Fruit fly (Drosophila melanogaster) whole organism, embryonic: ENCODE results near the gene fz.

Experiments used
- BEAF-32 ChIP-seq: fragments of 200-800 bp; sonication (Bioruptor generic); optimal IDR thresholded peaks from 3 replicates; lab custom pipeline; 2017; ENCODE audit warnings: missing biosample characterization, missing genetic modification characterization, mild to moderate bottlenecking, moderate library complexity, missing genetic modification reagents
- BtbVII ChIP-seq: fragments of 200-800 bp; sonication (Bioruptor generic); optimal IDR thresholded peaks from 3 replicates; lab custom pipeline; 2017; ENCODE audit warnings: missing biosample characterization, mild to moderate bottlenecking, missing genetic modification characterization
- C15 ChIP-seq: fragments of 200-800 bp; sonication (Bioruptor generic); IDR thresholded peaks from 3 replicates; pipeline ENCODE4 v1.3.6; 2022; ENCODE audit warnings: missing biosample characterization, missing genetic modification characterization
- CG11398 ChIP-seq: fragments of 200-800 bp; sonication (Bioruptor generic); optimal IDR thresholded peaks from 2 replicates; lab custom pipeline; 2016; ENCODE audit warnings: missing biosample characterization, missing genetic modification characterization
- CG13123 ChIP-seq: fragments of 200-800 bp; sonication (Bioruptor generic); optimal IDR thresholded peaks from 2 replicates; lab custom pipeline; 2016; ENCODE audit warnings: missing biosample characterization, missing genetic modification characterization
- CG13287 ChIP-seq: fragments of 200-800 bp; sonication (Bioruptor generic); IDR thresholded peaks from 2 replicates; pipeline ENCODE4 v1.3.6; 2022; ENCODE audit warnings: missing biosample characterization, missing genetic modification characterization; ENCODE audit not compliant: partially characterized antibody
- CG13894 ChIP-seq: fragments of 200-800 bp; sonication (Bioruptor generic); optimal IDR thresholded peaks from 3 replicates; lab custom pipeline; 2018; ENCODE audit warnings: missing biosample characterization, mild to moderate bottlenecking, missing genetic modification characterization, moderate library complexity
- CG1832 ChIP-seq: fragments of 200-800 bp; sonication (Bioruptor generic); optimal IDR thresholded peaks from 2 replicates; lab custom pipeline; 2017; ENCODE audit warnings: missing biosample characterization, mild to moderate bottlenecking, missing genetic modification characterization, inconsistent platforms
- CG18476 ChIP-seq: fragments of 200-800 bp; sonication (Bioruptor generic); optimal IDR thresholded peaks from 2 replicates; lab custom pipeline; 2016; ENCODE audit warnings: missing biosample characterization, mild to moderate bottlenecking, missing genetic modification characterization
- CG34376 ChIP-seq: fragments of 200-800 bp; sonication (Bioruptor generic); optimal IDR thresholded peaks from 2 replicates; lab custom pipeline; 2018; ENCODE audit warnings: missing biosample characterization, mild to moderate bottlenecking, missing genetic modification characterization
- CG4328 ChIP-seq: fragments of 200-800 bp; sonication (Bioruptor generic); optimal IDR thresholded peaks from 3 replicates; lab custom pipeline; 2017; ENCODE audit warnings: missing biosample characterization, missing genetic modification reagents, missing genetic modification characterization
- CG4360 ChIP-seq: fragments of 200-800 bp; sonication (Bioruptor generic); IDR thresholded peaks from 2 replicates; pipeline ENCODE4 v1.3.6; 2022; ENCODE audit warnings: missing biosample characterization, missing genetic modification characterization
- CG4404 ChIP-seq: fragments of 200-800 bp; sonication (Bioruptor generic); IDR thresholded peaks from 2 replicates; pipeline ENCODE4 v1.3.6; 2022; ENCODE audit warnings: missing biosample characterization, missing genetic modification characterization
- CG6765 ChIP-seq: fragments of 200-800 bp; sonication (Bioruptor generic); optimal IDR thresholded peaks from 3 replicates; lab custom pipeline; 2017; ENCODE audit warnings: missing biosample characterization, mild to moderate bottlenecking, missing genetic modification characterization
- CG8290 ChIP-seq, 3 experiments: fragments of 200-800 bp; sonication (Bioruptor generic); optimal IDR thresholded peaks; 2 replicates each; lab custom pipeline; 2016 to 2019; ENCODE audit warnings: missing biosample characterization in 3 of 3, missing genetic modification characterization in 3 of 3, mild to moderate bottlenecking in 2 of 3, moderate library complexity in 1 of 3
- CG8765 ChIP-seq: fragments of 200-800 bp; sonication (Bioruptor generic); IDR thresholded peaks from 2 replicates; pipeline ENCODE4 v1.3.6; 2022; ENCODE audit warnings: missing biosample characterization, missing genetic modification characterization
- CG9215 ChIP-seq: fragments of 200-800 bp; sonication (Bioruptor generic); IDR thresholded peaks from 2 replicates; pipeline ENCODE4 v1.3.6; 2022; ENCODE audit warnings: missing biosample characterization, missing genetic modification characterization
- Chrac-16 ChIP-seq: fragments of 200-800 bp; sonication (Bioruptor generic); optimal IDR thresholded peaks from 3 replicates; lab custom pipeline; 2016; ENCODE audit warnings: missing biosample characterization, missing genetic modification characterization
- D ChIP-seq, 2 experiments: fragments of 200-800 bp in 1 of 2; fragments of >200 bp in 1 of 2; sonication (Bioruptor generic) in 1 of 2; optimal IDR thresholded peaks; 2 replicates in 1 of 2; 3 replicates in 1 of 2; lab custom pipeline; 2017; ENCODE audit warnings: mild to moderate bottlenecking in 1 of 2, missing biosample characterization in 1 of 2, missing genetic modification characterization in 1 of 2, missing genetic modification reagents in 1 of 2
- Dip3 ChIP-seq: fragments of 200-800 bp; sonication (Bioruptor generic); optimal IDR thresholded peaks from 3 replicates; lab custom pipeline; 2016; ENCODE audit warnings: missing biosample characterization, missing genetic modification characterization
- Eip74EF ChIP-seq, 2 experiments: fragments of 200-800 bp in 1 of 2; fragments of >200 bp in 1 of 2; sonication (Bioruptor generic) in 1 of 2; optimal IDR thresholded peaks; 2 replicates each; lab custom pipeline; 2017 to 2019; ENCODE audit warnings: missing biosample characterization in 2 of 2, missing genetic modification characterization in 2 of 2, mild to moderate bottlenecking in 1 of 2, moderate library complexity in 1 of 2
- HLH3B ChIP-seq: fragments of 200-800 bp; sonication (Bioruptor generic); IDR thresholded peaks from 2 replicates; pipeline ENCODE4 v1.3.6; 2022; ENCODE audit warnings: missing biosample characterization, missing genetic modification characterization
- Hand ChIP-seq: fragments of 200-800 bp; sonication (Bioruptor generic); optimal IDR thresholded peaks from 2 replicates; lab custom pipeline; 2017; ENCODE audit warnings: mild to moderate bottlenecking, missing biosample characterization, missing genetic modification reagents, missing genetic modification characterization
- PHDP ChIP-seq: fragments of 200-800 bp; sonication (Bioruptor generic); optimal IDR thresholded peaks from 3 replicates; lab custom pipeline; 2018; ENCODE audit warnings: missing biosample characterization, mild to moderate bottlenecking, missing genetic modification characterization, moderate library complexity
- Poxn ChIP-seq: fragments of 200-800 bp; sonication (Bioruptor generic); IDR thresholded peaks from 2 replicates; pipeline ENCODE4 v1.3.6; 2022; ENCODE audit warnings: missing biosample characterization, missing genetic modification characterization
- Rfx ChIP-seq: fragments of 200-800 bp; sonication (Bioruptor generic); IDR thresholded peaks from 2 replicates; pipeline ENCODE4 v1.3.6; 2022; ENCODE audit warnings: missing biosample characterization, missing genetic modification characterization
- Taf1 ChIP-seq: fragments of 200-800 bp; sonication (Bioruptor generic); IDR thresholded peaks from 2 replicates; pipeline ENCODE4 v1.3.6; 2022; ENCODE audit warnings: missing biosample characterization, missing genetic modification characterization
- Vsx1 ChIP-seq: fragments of 200-800 bp; sonication (Bioruptor generic); optimal IDR thresholded peaks from 2 replicates; lab custom pipeline; 2017; ENCODE audit warnings: missing biosample characterization, mild to moderate bottlenecking, missing genetic modification characterization, missing genetic modification reagents
- Xbp1 ChIP-seq: fragments of 200-800 bp; sonication (Bioruptor generic); optimal IDR thresholded peaks from 3 replicates; lab custom pipeline; 2016; ENCODE audit warnings: missing biosample characterization, mild to moderate bottlenecking, missing genetic modification characterization
- ab ChIP-seq: fragments of 200-800 bp; sonication (Bioruptor generic); optimal IDR thresholded peaks from 2 replicates; lab custom pipeline; 2016; ENCODE audit warnings: missing biosample characterization, missing genetic modification characterization
- bbx ChIP-seq: fragments of 200-800 bp; sonication (Bioruptor generic); IDR thresholded peaks from 2 replicates; pipeline ENCODE4 v1.3.6; 2022; ENCODE audit warnings: missing biosample characterization, missing genetic modification characterization; ENCODE audit not compliant: partially characterized antibody
- bowl ChIP-seq: fragments of 200-800 bp; sonication (Bioruptor generic); IDR thresholded peaks from 2 replicates; pipeline ENCODE4 v1.3.6; 2022; ENCODE audit warnings: missing biosample characterization, missing genetic modification characterization
- emc ChIP-seq: fragments of 200-800 bp; sonication (Bioruptor generic); optimal IDR thresholded peaks from 2 replicates; lab custom pipeline; 2016; ENCODE audit warnings: missing biosample characterization, missing genetic modification characterization
- ewg ChIP-seq: fragments of 200-800 bp; sonication (Bioruptor generic); optimal IDR thresholded peaks from 3 replicates; lab custom pipeline; 2017; ENCODE audit warnings: mild to moderate bottlenecking, missing biosample characterization, missing genetic modification reagents, missing genetic modification characterization
- fd96Cb ChIP-seq: fragments of 200-800 bp; sonication (Bioruptor generic); optimal IDR thresholded peaks from 2 replicates; lab custom pipeline; 2018; ENCODE audit warnings: missing biosample characterization, mild to moderate bottlenecking, missing genetic modification characterization, moderate library complexity
- ftz-f1 ChIP-seq: fragments of 200-800 bp; sonication (Bioruptor generic); optimal IDR thresholded peaks from 2 replicates; lab custom pipeline; 2016; ENCODE audit warnings: missing biosample characterization, missing genetic modification characterization
- gro ChIP-seq: fragments of 200-800 bp; sonication (Bioruptor generic); optimal IDR thresholded peaks from 2 replicates; lab custom pipeline; 2016; ENCODE audit warnings: missing biosample characterization, missing genetic modification characterization
- jumu ChIP-seq: fragments of 200-800 bp; sonication (Bioruptor generic); optimal IDR thresholded peaks from 3 replicates; lab custom pipeline; 2016; ENCODE audit warnings: missing biosample characterization, missing genetic modification characterization
- peb ChIP-seq: fragments of 200-800 bp; sonication (Bioruptor generic); IDR thresholded peaks from 2 replicates; pipeline ENCODE4 v1.3.6; 2022; ENCODE audit warnings: missing biosample characterization, missing genetic modification characterization
- prd ChIP-seq, 3 experiments: fragments of >200 bp in 2 of 3; fragments of 200-800 bp in 1 of 3; sonication (Bioruptor generic) in 1 of 3; optimal IDR thresholded peaks in 2 of 3; IDR thresholded peaks in 1 of 3; 2 replicates in 2 of 3; 3 replicates in 1 of 3; pipeline versions ENCODE4 v1.3.6 to Lab custom; 2017 to 2022; ENCODE audit warnings: missing biosample characterization in 1 of 3, missing genetic modification characterization in 1 of 3
- ro ChIP-seq: fragments of 200-800 bp; sonication (Bioruptor generic); IDR thresholded peaks from 2 replicates; pipeline ENCODE4 v1.3.6; 2022; ENCODE audit warnings: missing biosample characterization, missing genetic modification characterization
- salm ChIP-seq: fragments of 200-800 bp; sonication (Bioruptor generic); optimal IDR thresholded peaks from 2 replicates; lab custom pipeline; 2018; ENCODE audit warnings: missing biosample characterization, mild to moderate bottlenecking, missing genetic modification characterization
- scrt ChIP-seq: fragments of 200-800 bp; sonication (Bioruptor generic); optimal IDR thresholded peaks from 2 replicates; lab custom pipeline; 2018; ENCODE audit warnings: missing biosample characterization, mild to moderate bottlenecking, missing genetic modification characterization, moderate library complexity
- sens ChIP-seq: fragments of 200-800 bp; sonication (Bioruptor generic); peaks from one replicate; lab custom pipeline; 2016; ENCODE audit warnings: missing biosample characterization, missing genetic modification characterization
- sisA ChIP-seq: fragments of 200-800 bp; sonication (Bioruptor generic); IDR thresholded peaks from 2 replicates; pipeline ENCODE4 v1.3.6; 2022; ENCODE audit warnings: missing biosample characterization, missing genetic modification characterization
- tio ChIP-seq: fragments of 200-800 bp; sonication (Bioruptor generic); optimal IDR thresholded peaks from 2 replicates; lab custom pipeline; 2017; ENCODE audit warnings: missing biosample characterization, missing genetic modification characterization, inconsistent platforms
- tup ChIP-seq: fragments of 200-800 bp; sonication (Bioruptor generic); optimal IDR thresholded peaks from 2 replicates; lab custom pipeline; 2016; ENCODE audit warnings: missing biosample characterization, mild to moderate bottlenecking, missing genetic modification characterization, moderate library complexity
- tx ChIP-seq: fragments of 200-800 bp; sonication (Bioruptor generic); optimal IDR thresholded peaks from 2 replicates; lab custom pipeline; 2016; ENCODE audit warnings: missing biosample characterization, missing genetic modification characterization
- usp ChIP-seq: fragments of >200 bp; optimal IDR thresholded peaks from 2 replicates; lab custom pipeline; 2017; ENCODE audit warnings: missing biosample characterization, missing genetic modification characterization

fz gene

DNA sequence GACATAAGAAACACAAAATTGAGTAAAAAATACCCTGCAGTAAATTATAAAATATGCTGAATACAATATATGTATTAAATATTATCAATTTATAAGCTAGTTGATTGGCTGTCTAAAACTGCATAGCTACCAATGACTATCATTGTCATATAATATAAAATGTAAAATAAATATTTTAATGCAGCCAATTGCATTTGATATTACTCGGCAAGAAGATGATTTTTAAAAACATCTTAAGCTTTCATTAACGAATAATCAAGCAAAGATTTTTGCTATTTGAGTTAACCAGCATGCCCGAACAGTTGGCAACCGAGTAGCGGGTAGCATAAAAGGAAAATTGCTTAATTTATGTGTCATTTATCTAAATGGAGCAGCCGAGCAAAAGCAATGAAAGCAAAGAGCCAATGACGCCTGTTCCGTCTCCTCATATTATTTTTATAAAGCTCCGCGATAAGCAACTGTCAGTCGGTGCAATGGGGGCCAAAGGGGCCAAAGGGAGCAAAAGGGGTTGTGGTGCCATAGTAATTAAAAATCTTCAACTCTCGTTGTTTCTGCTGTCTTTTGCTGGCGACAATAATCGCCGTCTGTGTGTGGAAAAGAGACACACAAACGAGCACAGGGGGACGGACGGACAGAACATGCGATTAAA, 89.1 kb downstream of the fz start (continued):
- TF ChIP-seq CG13894 (tag; lab: Kevin White, UChicago) (no peak), BEAF-32 (GFP tag; lab: Kevin White, UChicago) (no peak), D (optimal IDR thresholded peaks at IDR 0.05; lab: Kevin White, UChicago) (no peak), D (GFP tag; optimal IDR thresholded peaks at IDR 0.05; lab: Kevin White, UChicago) (peak; percentile 37), Eip74EF (GFP tag; optimal IDR thresholded peaks at IDR 0.05; lab: Kevin White, UChicago) (peak in 1 of 2 experiments; percentile 44), HLH3B (GFP tag; lab: Robert Waterston, UW) (peak; percentile 55; the same call in 1 of the 2 replicates), fd96Cb (peak; percentile 70), Xbp1 (GFP tag; lab: Kevin White, UChicago) (peak; percentile 42), CG13123 (no peak), BtbVII (GFP tag; lab: Kevin White, UChicago) (no peak), Taf1 (no peak), CG11398 (GFP tag; lab: Kevin White, UChicago) (no peak), CG13287 (GFP tag; lab: Robert Waterston, UW) (no peak), CG4360 (GFP tag; lab: Robert Waterston, UW) (no peak), CG8290 (GFP tag; optimal IDR thresholded peaks at IDR 0.05; lab: Kevin White, UChicago) (no peak), CG8290 (tag; optimal IDR thresholded peaks at IDR 0.05; lab: Kevin White, UChicago) (no peak), tio (GFP tag; lab: Kevin White, UChicago) (peak; percentile 38), Poxn (no peak), PHDP (tag; lab: Kevin White, UChicago) (peak; percentile 45), prd (optimal IDR thresholded peaks at IDR 0.05; lab: Kevin White, UChicago) (no peak), prd (GFP tag; IDR thresholded peaks at IDR 0.05; lab: Robert Waterston, UW) (peak; percentile 59; the same call in 2 of the 3 replicates), CG9215 (no peak), bowl (no peak), CG1832 (GFP tag; lab: Kevin White, UChicago) (no peak), peb (GFP tag; lab: Robert Waterston, UW) (no peak), CG18476 (GFP tag; lab: Kevin White, UChicago) (no peak), emc (GFP tag; lab: Kevin White, UChicago) (no peak), ab (GFP tag; lab: Kevin White, UChicago) (no peak), sens (GFP tag; lab: Kevin White, UChicago) (no peak), Chrac-16 (GFP tag; lab: Kevin White, UChicago) (no peak), CG4328 (GFP tag; lab: Kevin White, UChicago) (no peak), usp (no peak), sisA (peak; percentile 40; the same call in 1 of the 2 replicates), Vsx1 (GFP tag; lab: Kevin White, UChicago) (peak; percentile 12), CG4404 (GFP tag; lab: Robert Waterston, UW) (no peak), tup (GFP tag; lab: Kevin White, UChicago) (no peak), Dip3 (GFP tag; lab: Kevin White, UChicago) (no peak), Rfx (no peak), scrt (GFP tag; lab: Kevin White, UChicago) (no peak), tx (no peak), bbx (GFP tag; lab: Robert Waterston, UW) (no peak), salm (no peak), gro (GFP tag; lab: Kevin White, UChicago) (no peak), CG34376 (GFP tag; lab: Kevin White, UChicago) (no peak), CG8765 (no peak), CG6765 (no peak), C15 (GFP tag; lab: Robert Waterston, UW) (no peak), ftz-f1 (GFP tag; lab: Kevin White, UChicago) (no peak), ewg (GFP tag; lab: Kevin White, UChicago) (peak; percentile 22), jumu (GFP tag; lab: Kevin White, UChicago) (no peak), Hand (GFP tag; lab: Kevin White, UChicago) (no peak), ro (GFP tag; lab: Robert Waterston, UW) (no peak)
